Fruit fly (Drosophila melanogaster) whole organism, embryonic: Measurements from ENCODE around the gene Lrr47.

Experiments
- Asciz ChIP-seq: fragments of 200-800 bp; sonication (Bioruptor generic); optimal IDR thresholded peaks from 2 replicates; lab custom pipeline; 2017; ENCODE audit warnings: missing biosample characterization, mild to moderate bottlenecking, missing genetic modification characterization, missing genetic modification reagents
- Atf6 ChIP-seq: fragments of 200-800 bp; sonication (Bioruptor generic); IDR thresholded peaks from 2 replicates; pipeline ENCODE4 v1.3.6; 2022; ENCODE audit warnings: missing biosample characterization, missing genetic modification characterization
- Blimp-1 ChIP-seq: fragments of 200-800 bp; sonication (Bioruptor generic); optimal IDR thresholded peaks from 3 replicates; lab custom pipeline; 2018; ENCODE audit warnings: missing biosample characterization, missing genetic modification characterization, mild to moderate bottlenecking, moderate library complexity, missing genetic modification reagents
- CG10209 ChIP-seq: fragments of 200-800 bp; sonication (Bioruptor generic); optimal IDR thresholded peaks from 3 replicates; lab custom pipeline; 2017; ENCODE audit warnings: missing biosample characterization, mild to moderate bottlenecking, missing genetic modification characterization, missing genetic modification reagents
- CG11398 ChIP-seq: fragments of 200-800 bp; sonication (Bioruptor generic); optimal IDR thresholded peaks from 2 replicates; lab custom pipeline; 2016; ENCODE audit warnings: missing biosample characterization, missing genetic modification characterization
- CG11456 ChIP-seq: fragments of 200-800 bp; sonication (Bioruptor generic); IDR thresholded peaks from 3 replicates; pipeline ENCODE4 v1.3.6; 2022; ENCODE audit warnings: missing biosample characterization, missing genetic modification characterization
- CG11560 ChIP-seq: fragments of 200-800 bp; sonication (Bioruptor generic); IDR thresholded peaks from 3 replicates; pipeline ENCODE4 v1.3.6; 2022; ENCODE audit warnings: missing biosample characterization, missing genetic modification characterization
- CG14860 ChIP-seq: fragments of 200-800 bp; sonication (Bioruptor generic); IDR thresholded peaks from 3 replicates; pipeline ENCODE4 v1.3.6; 2022; ENCODE audit warnings: missing biosample characterization, missing genetic modification characterization; ENCODE audit not compliant: partially characterized antibody
- CG14965 ChIP-seq: fragments of 200-800 bp; sonication (Bioruptor generic); optimal IDR thresholded peaks from 2 replicates; lab custom pipeline; 2016; ENCODE audit warnings: missing biosample characterization, missing genetic modification characterization, borderline replicate concordance
- CG15269 ChIP-seq: fragments of 200-800 bp; sonication (Bioruptor generic); optimal IDR thresholded peaks from 2 replicates; lab custom pipeline; 2018; ENCODE audit warnings: missing biosample characterization, mild to moderate bottlenecking, missing genetic modification characterization, moderate library complexity
- CG1603 ChIP-seq: fragments of 200-800 bp; sonication (Bioruptor generic); optimal IDR thresholded peaks from 2 replicates; lab custom pipeline; 2019; ENCODE audit warnings: missing biosample characterization, mild to moderate bottlenecking, missing genetic modification characterization, moderate library complexity
- CG18476 ChIP-seq: fragments of 200-800 bp; sonication (Bioruptor generic); optimal IDR thresholded peaks from 2 replicates; lab custom pipeline; 2016; ENCODE audit warnings: missing biosample characterization, mild to moderate bottlenecking, missing genetic modification characterization
- CG2199 ChIP-seq: fragments of 200-800 bp; sonication (Bioruptor generic); IDR thresholded peaks from 3 replicates; pipeline ENCODE4 v1.3.6; 2022; ENCODE audit warnings: missing biosample characterization, missing genetic modification characterization
- CG2202 ChIP-seq: fragments of 200-800 bp; sonication (Bioruptor generic); optimal IDR thresholded peaks from 2 replicates; lab custom pipeline; 2018; ENCODE audit warnings: missing biosample characterization, mild to moderate bottlenecking, missing genetic modification characterization
- CG4730 ChIP-seq: fragments of 200-800 bp; sonication (Bioruptor generic); IDR thresholded peaks from 2 replicates; pipeline ENCODE4 v1.3.6; 2022; ENCODE audit warnings: missing biosample characterization, missing genetic modification characterization
- CG5180 ChIP-seq: fragments of 200-800 bp; sonication (Bioruptor generic); optimal IDR thresholded peaks from 3 replicates; lab custom pipeline; 2017; ENCODE audit warnings: missing biosample characterization, missing genetic modification characterization, mild to moderate bottlenecking, moderate library complexity, missing genetic modification reagents
- Dek ChIP-seq: fragments of 200-800 bp; sonication (Bioruptor generic); optimal IDR thresholded peaks from 3 replicates; lab custom pipeline; 2019; ENCODE audit warnings: missing biosample characterization, mild to moderate bottlenecking, missing genetic modification characterization, moderate library complexity
- Dip3 ChIP-seq: fragments of 200-800 bp; sonication (Bioruptor generic); optimal IDR thresholded peaks from 3 replicates; lab custom pipeline; 2016; ENCODE audit warnings: missing biosample characterization, missing genetic modification characterization
- Dll ChIP-seq: fragments of 200-800 bp; sonication (Bioruptor generic); IDR thresholded peaks from 4 replicates; pipeline ENCODE4 v1.3.6; 2022; ENCODE audit warnings: missing biosample characterization, missing genetic modification characterization; ENCODE audit not compliant: partially characterized antibody
- Doc2 ChIP-seq: fragments of 200-800 bp; sonication (Bioruptor generic); IDR thresholded peaks from 2 replicates; pipeline ENCODE4 v1.3.6; 2022; ENCODE audit warnings: missing biosample characterization, missing genetic modification characterization
- GATAe ChIP-seq: fragments of 200-800 bp; sonication (Bioruptor generic); conservative IDR thresholded peaks from 2 replicates; pipeline ENCODE4 v1.3.6; 2022; ENCODE audit warnings: missing biosample characterization, missing genetic modification characterization
- HLH54F ChIP-seq: fragments of 200-800 bp; sonication (Bioruptor generic); optimal IDR thresholded peaks from 3 replicates; lab custom pipeline; 2016; ENCODE audit warnings: missing biosample characterization, missing genetic modification characterization
- Hsf ChIP-seq: fragments of 200-800 bp; sonication (Bioruptor generic); optimal IDR thresholded peaks from 3 replicates; lab custom pipeline; 2016; ENCODE audit warnings: missing biosample characterization, missing genetic modification characterization
- Opbp ChIP-seq: fragments of 200-800 bp; sonication (Bioruptor generic); IDR thresholded peaks from 3 replicates; pipeline ENCODE4 v1.3.6; 2022; ENCODE audit warnings: missing biosample characterization, missing genetic modification characterization; ENCODE audit not compliant: partially characterized antibody
- Optix ChIP-seq: fragments of 200-800 bp; sonication (Bioruptor generic); IDR thresholded peaks from 3 replicates; pipeline ENCODE4 v1.3.6; 2022; ENCODE audit warnings: missing biosample characterization, missing genetic modification characterization
- Rfx ChIP-seq: fragments of 200-800 bp; sonication (Bioruptor generic); IDR thresholded peaks from 2 replicates; pipeline ENCODE4 v1.3.6; 2022; ENCODE audit warnings: missing biosample characterization, missing genetic modification characterization
- Sry-β ChIP-seq: fragments of 200-800 bp; sonication (Bioruptor generic); optimal IDR thresholded peaks from 2 replicates; lab custom pipeline; 2018; ENCODE audit warnings: missing biosample characterization, mild to moderate bottlenecking, missing genetic modification characterization, moderate library complexity
- Ssrp ChIP-seq: fragments of 200-800 bp; sonication (Bioruptor generic); optimal IDR thresholded peaks from 2 replicates; lab custom pipeline; 2018; ENCODE audit warnings: missing biosample characterization, mild to moderate bottlenecking, missing genetic modification characterization, moderate library complexity
- TFAM ChIP-seq: fragments of 200-800 bp; sonication (Bioruptor generic); optimal IDR thresholded peaks from 2 replicates; lab custom pipeline; 2017; ENCODE audit warnings: missing biosample characterization, missing genetic modification characterization, inconsistent platforms
- Xbp1 ChIP-seq: fragments of 200-800 bp; sonication (Bioruptor generic); optimal IDR thresholded peaks from 3 replicates; lab custom pipeline; 2016; ENCODE audit warnings: missing biosample characterization, mild to moderate bottlenecking, missing genetic modification characterization
- amos ChIP-seq: fragments of 200-800 bp; sonication (Bioruptor generic); IDR thresholded peaks from 2 replicates; pipeline ENCODE4 v1.3.6; 2022; ENCODE audit warnings: missing biosample characterization, missing genetic modification characterization; ENCODE audit not compliant: partially characterized antibody
- ara ChIP-seq: fragments of 200-800 bp; sonication (Bioruptor generic); IDR thresholded peaks from 2 replicates; pipeline ENCODE4 v1.3.6; 2022; ENCODE audit warnings: missing biosample characterization, missing genetic modification characterization
- az2 ChIP-seq: fragments of 200-800 bp; sonication (Bioruptor generic); optimal IDR thresholded peaks from 3 replicates; lab custom pipeline; 2016; ENCODE audit warnings: missing biosample characterization, missing genetic modification characterization
- br ChIP-seq: fragments of >200 bp; optimal IDR thresholded peaks from 2 replicates; lab custom pipeline; 2017
- cato ChIP-seq: fragments of 200-800 bp; sonication (Bioruptor generic); optimal IDR thresholded peaks from 2 replicates; lab custom pipeline; 2016; ENCODE audit warnings: missing biosample characterization, missing genetic modification characterization, borderline replicate concordance
- dysf ChIP-seq: fragments of 200-800 bp; sonication (Bioruptor generic); IDR thresholded peaks from 3 replicates; pipeline ENCODE4 v1.3.6; 2022; ENCODE audit warnings: missing biosample characterization, missing genetic modification characterization
- fd64A ChIP-seq: fragments of 200-800 bp; sonication (Bioruptor generic); optimal IDR thresholded peaks from 3 replicates; lab custom pipeline; 2018; ENCODE audit warnings: missing biosample characterization, mild to moderate bottlenecking, missing genetic modification characterization
- ftz-f1 ChIP-seq: fragments of 200-800 bp; sonication (Bioruptor generic); optimal IDR thresholded peaks from 2 replicates; lab custom pipeline; 2016; ENCODE audit warnings: missing biosample characterization, missing genetic modification characterization
- gce ChIP-seq: fragments of 200-800 bp; sonication (Bioruptor generic); IDR thresholded peaks from 3 replicates; pipeline ENCODE4 v1.3.6; 2022; ENCODE audit warnings: missing biosample characterization, missing genetic modification characterization
- gcm ChIP-seq: fragments of 200-800 bp; sonication (Bioruptor generic); optimal IDR thresholded peaks from 2 replicates; lab custom pipeline; 2019; ENCODE audit warnings: missing biosample characterization, mild to moderate bottlenecking, missing genetic modification characterization, moderate library complexity
- gcm2 ChIP-seq: fragments of 200-800 bp; sonication (Bioruptor generic); optimal IDR thresholded peaks from 2 replicates; lab custom pipeline; 2016; ENCODE audit warnings: missing biosample characterization, missing genetic modification characterization
- h ChIP-seq: fragments of >200 bp; optimal IDR thresholded peaks from 2 replicates; lab custom pipeline; 2017
- insv ChIP-seq, 2 experiments: fragments of 200-800 bp; sonication (Bioruptor generic); optimal IDR thresholded peaks; 3 replicates each; lab custom pipeline; 2016 to 2018; ENCODE audit warnings: missing biosample characterization in 2 of 2, missing genetic modification characterization in 2 of 2
- mam ChIP-seq: fragments of 200-800 bp; sonication (Bioruptor generic); optimal IDR thresholded peaks from 3 replicates; lab custom pipeline; 2016; ENCODE audit warnings: missing biosample characterization, missing genetic modification characterization
- nerfin-2 ChIP-seq: fragments of 200-800 bp; sonication (Bioruptor generic); IDR thresholded peaks from 2 replicates; pipeline ENCODE4 v1.3.6; 2022; ENCODE audit warnings: missing biosample characterization, missing genetic modification characterization; ENCODE audit not compliant: partially characterized antibody
- pho ChIP-seq: fragments of 200-800 bp; sonication (Bioruptor generic); optimal IDR thresholded peaks from 2 replicates; lab custom pipeline; 2016; ENCODE audit warnings: missing biosample characterization, missing genetic modification characterization
- psq ChIP-seq: fragments of 200-800 bp; sonication (Bioruptor generic); optimal IDR thresholded peaks from 2 replicates; lab custom pipeline; 2017; ENCODE audit warnings: missing biosample characterization, missing genetic modification characterization
- row ChIP-seq: fragments of 200-800 bp; sonication (Bioruptor generic); IDR thresholded peaks from 3 replicates; pipeline ENCODE4 v1.3.6; 2022; ENCODE audit warnings: missing biosample characterization, missing genetic modification characterization
- slp2 ChIP-seq: fragments of 200-800 bp; sonication (Bioruptor generic); optimal IDR thresholded peaks from 2 replicates; lab custom pipeline; 2016; ENCODE audit warnings: missing biosample characterization, missing genetic modification characterization
- ssp ChIP-seq: fragments of 200-800 bp; sonication (Bioruptor generic); IDR thresholded peaks from 2 replicates; pipeline ENCODE4 v1.3.6; 2022; ENCODE audit warnings: missing biosample characterization, missing genetic modification characterization
- tll ChIP-seq, 2 experiments: fragments of 200-800 bp in 1 of 2; fragments of >200 bp in 1 of 2; sonication (Bioruptor generic) in 1 of 2; optimal IDR thresholded peaks; 2 replicates each; lab custom pipeline; 2017 to 2019; ENCODE audit warnings: missing biosample characterization in 2 of 2, missing genetic modification characterization in 2 of 2, mild to moderate bottlenecking in 1 of 2, moderate library complexity in 1 of 2
- zen ChIP-seq: fragments of 200-800 bp; sonication (Bioruptor generic); optimal IDR thresholded peaks from 3 replicates; lab custom pipeline; 2018; ENCODE audit warnings: missing biosample characterization, mild to moderate bottlenecking, missing genetic modification characterization, moderate library complexity

Gene Lrr47

dm6 chr2L:10517085-10517484 lies at the start of gene Lrr47, which contains the start of gene Fatp1 (continued):
- no peak for TF ChIP-seq gce (GFP tag; lab: Robert Waterston, UW)
- no peak for TF ChIP-seq Ssrp (tag; lab: Kevin White, UChicago)
- TF ChIP-seq ara (GFP tag; lab: Robert Waterston, UW): no peak
- TF ChIP-seq Dll: peak; percentile 86
- no peak for TF ChIP-seq ftz-f1 (GFP tag; lab: Kevin White, UChicago)
- TF ChIP-seq Blimp-1 (GFP tag; lab: Kevin White, UChicago): no peak
- peak; percentile 94 for TF ChIP-seq amos (GFP tag; lab: Robert Waterston, UW)
- TF ChIP-seq ssp (GFP tag; lab: Robert Waterston, UW): no peak
- peak; percentile 64 for TF ChIP-seq nerfin-2 (GFP tag; lab: Robert Waterston, UW)
- TF ChIP-seq br (lab: Kevin White, UChicago): no peak
- no peak for TF ChIP-seq GATAe
- no peak for TF ChIP-seq Dek
- TF ChIP-seq insv (GFP tag; optimal IDR thresholded peaks at IDR 0.05; lab: Kevin White, UChicago): no peak
- no peak for TF ChIP-seq HLH54F (GFP tag; lab: Kevin White, UChicago)
- TF ChIP-seq CG14965 (GFP tag; lab: Kevin White, UChicago): no peak
- no peak for TF ChIP-seq Hsf (GFP tag; lab: Kevin White, UChicago)
- peak; percentile 23 for TF ChIP-seq CG11398 (GFP tag; lab: Kevin White, UChicago)
- no peak for TF ChIP-seq TFAM
- peak; percentile 71 for TF ChIP-seq row (GFP tag; lab: Robert Waterston, UW)
- no peak for TF ChIP-seq dysf (GFP tag; lab: Robert Waterston, UW)
- no peak for TF ChIP-seq tll (GFP tag; optimal IDR thresholded peaks at IDR 0.05; lab: Kevin White, UChicago)
- no peak for TF ChIP-seq CG11456
- TF ChIP-seq CG4730 (GFP tag; lab: Robert Waterston, UW): no peak
- TF ChIP-seq zen: no peak
- peak; percentile 14 for TF ChIP-seq Sry-β (GFP tag; lab: Kevin White, UChicago)
- no peak for TF ChIP-seq CG5180 (GFP tag; lab: Kevin White, UChicago)
- no peak for TF ChIP-seq az2 (GFP tag; lab: Kevin White, UChicago)
- no peak for TF ChIP-seq CG18476 (GFP tag; lab: Kevin White, UChicago)
- TF ChIP-seq Atf6 (GFP tag; lab: Robert Waterston, UW): no peak
- TF ChIP-seq CG14860 (GFP tag; lab: Robert Waterston, UW): peak; percentile 76
- TF ChIP-seq psq: no peak
- TF ChIP-seq gcm (GFP tag; lab: Kevin White, UChicago): no peak
- no peak for TF ChIP-seq cato (GFP tag; lab: Kevin White, UChicago)
- TF ChIP-seq mam (GFP tag; lab: Kevin White, UChicago): no peak
- TF ChIP-seq CG2199 (GFP tag; lab: Robert Waterston, UW): no peak
- TF ChIP-seq Opbp (GFP tag; lab: Robert Waterston, UW): peak; percentile 90
- no peak for TF ChIP-seq Doc2 (GFP tag; lab: Robert Waterston, UW)
- no peak for TF ChIP-seq Xbp1 (GFP tag; lab: Kevin White, UChicago)
- no peak for TF ChIP-seq slp2
- no peak for TF ChIP-seq gcm2
- no peak for TF ChIP-seq CG11560 (tag; lab: Robert Waterston, UW)
- no peak for TF ChIP-seq Asciz (GFP tag; lab: Kevin White, UChicago)
- TF ChIP-seq CG2202 (tag; lab: Kevin White, UChicago): no peak
- TF ChIP-seq Dip3 (GFP tag; lab: Kevin White, UChicago): no peak
- no peak for TF ChIP-seq Optix (GFP tag; lab: Robert Waterston, UW)
- no peak for TF ChIP-seq pho (GFP tag; lab: Kevin White, UChicago)
- TF ChIP-seq fd64A (GFP tag; lab: Kevin White, UChicago): no peak
- TF ChIP-seq Rfx (GFP tag; lab: Robert Waterston, UW): peak; percentile 24; the same call in 1 of the 2 replicates
- peak; percentile 4 for TF ChIP-seq CG1603
- TF ChIP-seq h (lab: Kevin White, UChicago): no peak
- TF ChIP-seq CG10209 (GFP tag; lab: Kevin White, UChicago): no peak
- TF ChIP-seq CG15269 (tag; lab: Kevin White, UChicago): no peak
